Worm (Caenorhabditis elegans): ENCODE measurements around the gene pfk-1.2.

Gene pfk-1.2

ce11 chrV:9509597-9509996, 22.0 kb upstream of the pfk-1.2 start:
- TF ChIP-seq lir-1 (GFP tag; conservative IDR thresholded peaks at IDR 0.05), result no peak
- TF ChIP-seq egl-18 (GFP tag; IDR thresholded peaks at IDR 0.05), result no peak
- TF ChIP-seq Y53F4B.3 (GFP tag; IDR thresholded peaks at IDR 0.05), result no peak
- no peak for TF ChIP-seq lsl-1 (GFP tag; optimal IDR thresholded peaks at IDR 0.05)
- no peak for TF ChIP-seq hlh-26 (GFP tag; conservative IDR thresholded peaks at IDR 0.05)
- no peak for TF ChIP-seq ceh-91 (GFP tag; IDR thresholded peaks at IDR 0.05)
- TF ChIP-seq madf-6 (GFP tag; IDR thresholded peaks at IDR 0.05), result no peak
- no peak for TF ChIP-seq ceh-58 (GFP tag; IDR thresholded peaks at IDR 0.05)
- no peak for TF ChIP-seq egl-44 (GFP tag; IDR thresholded peaks at IDR 0.05)
- no peak for TF ChIP-seq F57A8.1 (GFP tag; optimal IDR thresholded peaks at IDR 0.05)
- TF ChIP-seq ztf-3 (GFP tag; optimal IDR thresholded peaks at IDR 0.05), result no peak
- no peak for TF ChIP-seq ztf-22 (GFP tag; optimal IDR thresholded peaks at IDR 0.05)
- no peak for TF ChIP-seq F55B11.4 (tag; optimal IDR thresholded peaks at IDR 0.05; ENCODE audit: borderline replicate concordance, insufficient read depth)
- no peak for TF ChIP-seq cebp-2 (GFP tag; IDR thresholded peaks at IDR 0.05)
- no peak for TF ChIP-seq lsy-27 (tag; optimal IDR thresholded peaks at IDR 0.05; ENCODE audit: borderline replicate concordance, insufficient read depth)
- no peak for TF ChIP-seq rcor-1 (GFP tag; IDR thresholded peaks at IDR 0.05)
- TF ChIP-seq madf-10 (tag; optimal IDR thresholded peaks at IDR 0.05), result no peak

ce11 chrV:9513590-9513989, 18.0 kb upstream of the pfk-1.2 start, which contains the start of gene eif-2Bdelta:
TSS of gene eif-2Bdelta (plus strand) at chrV:9513824.
- TF ChIP-seq zim-3 (tag; optimal IDR thresholded peaks at IDR 0.05) (no peak), gei-17 (GFP tag; optimal IDR thresholded peaks at IDR 0.05) (no peak), nhr-179 (tag; optimal IDR thresholded peaks at IDR 0.05) (no peak), egrh-3 (GFP tag; IDR thresholded peaks at IDR 0.05) (no peak), pbrm-1 (GFP tag; IDR thresholded peaks at IDR 0.05) (0 out of 2 replicates have a peak, but pooled peaks have one; percentile 28), snpc-1.3 (tag; optimal IDR thresholded peaks at IDR 0.05; ENCODE audit: insufficient read depth) (no peak), Y67H2A.10 (GFP tag; conservative IDR thresholded peaks at IDR 0.05) (no peak), ztf-25 (GFP tag; IDR thresholded peaks at IDR 0.05) (no peak), dox-1 (GFP tag; IDR thresholded peaks at IDR 0.05) (peak; percentile 49; the same call in 1 of the 2 replicates), Y56A3A.18 (GFP tag; IDR thresholded peaks at IDR 0.05) (no peak), B0336.3 (GFP tag; IDR thresholded peaks at IDR 0.05) (no peak), akir-1 (GFP tag; optimal IDR thresholded peaks at IDR 0.05) (no peak), madf-6 (GFP tag; IDR thresholded peaks at IDR 0.05) (peak; percentile 48; the same call in 1 of the 2 replicates), F52B5.7 (tag; optimal IDR thresholded peaks at IDR 0.05) (no peak), hlh-26 (GFP tag; conservative IDR thresholded peaks at IDR 0.05) (no peak), ekl-4 (GFP tag; IDR thresholded peaks at IDR 0.05) (no peak), mcd-1 (GFP tag; IDR thresholded peaks at IDR 0.05) (peak; percentile 60), F10E7.11 (tag; optimal IDR thresholded peaks at IDR 0.05) (no peak), D2030.7 (GFP tag; IDR thresholded peaks at IDR 0.05) (no peak), Y79H2A.3 (GFP tag; conservative IDR thresholded peaks at IDR 0.05) (no peak), Y53F4B.3 (GFP tag; IDR thresholded peaks at IDR 0.05) (no peak), lsl-1 (GFP tag; optimal IDR thresholded peaks at IDR 0.05) (peak; percentile 21), attf-6 (GFP tag; IDR thresholded peaks at IDR 0.05) (no peak), efl-1 (GFP tag; optimal IDR thresholded peaks at IDR 0.05) (peak; percentile 24), ztf-6 (GFP tag; IDR thresholded peaks at IDR 0.05) (no peak), lin-40 (tag; optimal IDR thresholded peaks at IDR 0.05) (peak; percentile 62), lag-1 (GFP tag; IDR thresholded peaks at IDR 0.05) (no peak), rpc-1 (optimal IDR thresholded peaks at IDR 0.05) (no peak), rpc-1 (tag; optimal IDR thresholded peaks at IDR 0.05) (no peak), C06A6.2 (GFP tag; conservative IDR thresholded peaks at IDR 0.05) (no peak), F55B11.4 (tag; optimal IDR thresholded peaks at IDR 0.05; ENCODE audit: borderline replicate concordance, insufficient read depth) (no peak), nhr-90 (tag; optimal IDR thresholded peaks at IDR 0.05) (no peak), F49E8.2 (tag; optimal IDR thresholded peaks at IDR 0.05; ENCODE audit: insufficient read depth) (no peak), nhr-80 (tag; optimal IDR thresholded peaks at IDR 0.05) (no peak), snpc-3.4 (tag; optimal IDR thresholded peaks at IDR 0.05) (no peak), ZK185.1 (tag; optimal IDR thresholded peaks at IDR 0.05; ENCODE audit: poor library complexity, severe bottlenecking) (peak; percentile 39)
